Fruit fly (Drosophila melanogaster): ENCODE results near the gene Ddrgk1.

The Ddrgk1 gene

DNA sequence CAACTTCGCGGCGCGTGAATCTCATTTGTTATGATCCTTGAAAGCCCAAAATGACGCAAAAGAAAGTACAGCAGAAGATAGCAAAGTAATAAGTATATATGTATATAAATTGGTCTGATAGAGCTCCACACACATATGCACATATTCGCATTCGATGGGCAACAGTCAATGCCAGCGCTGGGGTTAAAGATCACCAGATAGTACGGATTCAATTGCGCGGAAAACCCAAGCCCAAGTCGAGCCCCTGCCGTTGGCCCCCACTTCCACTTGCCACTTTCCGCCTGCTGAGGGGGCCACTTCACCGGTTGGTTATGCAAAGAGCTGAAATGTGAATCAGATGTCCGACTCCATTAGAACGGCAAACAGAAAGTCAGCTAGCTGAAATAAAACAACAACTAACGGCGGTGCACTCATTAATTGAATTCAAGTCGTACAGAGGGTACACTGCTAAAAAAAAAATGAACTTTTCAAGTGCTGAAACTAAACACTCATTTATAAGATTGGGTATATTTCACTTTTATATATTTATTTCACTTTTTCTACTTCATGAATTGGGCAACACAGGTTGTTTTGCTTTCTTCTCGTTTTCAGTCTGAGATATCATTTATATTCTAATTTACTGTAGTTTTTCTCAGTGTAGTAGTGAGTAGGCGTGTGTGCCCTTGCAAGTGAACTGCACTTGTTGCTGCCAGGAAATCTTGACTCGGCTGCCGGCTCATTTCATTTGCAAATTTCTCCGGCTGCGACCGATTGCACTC lies 19.5 kb upstream of the Ddrgk1 start (continued):
- TF ChIP-seq Dp (GFP tag; optimal IDR thresholded peaks at IDR 0.05), result no peak
- TF ChIP-seq Ptx1 (GFP tag; IDR thresholded peaks at IDR 0.05), result no peak
- no peak for TF ChIP-seq CG4328 (GFP tag; optimal IDR thresholded peaks at IDR 0.05)
- no peak for TF ChIP-seq CG1603 (tag; optimal IDR thresholded peaks at IDR 0.05)
- TF ChIP-seq Ssrp (tag; optimal IDR thresholded peaks at IDR 0.05), result peak; percentile 5
- peak; percentile 7; the same call in 1 of the 2 replicates for TF ChIP-seq esg (GFP tag; conservative IDR thresholded peaks at IDR 0.05)
- TF ChIP-seq ase (GFP tag; IDR thresholded peaks at IDR 0.05), result no peak
- TF ChIP-seq CG18476 (GFP tag; optimal IDR thresholded peaks at IDR 0.05), result no peak
- TF ChIP-seq nom (GFP tag; optimal IDR thresholded peaks at IDR 0.05), result peak; percentile 3
- 0 out of 3 replicates have a peak, but pooled peaks have one; percentile 56 for TF ChIP-seq ci (GFP tag; IDR thresholded peaks at IDR 0.05)
- no peak for TF ChIP-seq Mrtf (GFP tag; IDR thresholded peaks at IDR 0.05)
- TF ChIP-seq dati (GFP tag; IDR thresholded peaks at IDR 0.05), result no peak
- no peak for TF ChIP-seq CG13894 (tag; optimal IDR thresholded peaks at IDR 0.05)
- no peak for TF ChIP-seq hb (GFP tag; IDR thresholded peaks at IDR 0.05; ENCODE audit: partially characterized antibody)
- no peak for TF ChIP-seq CG16813 (GFP tag; IDR thresholded peaks at IDR 0.05; ENCODE audit: partially characterized antibody)
- TF ChIP-seq prd (optimal IDR thresholded peaks at IDR 0.05), result no peak
- peak; percentile 56 for TF ChIP-seq prd (GFP tag; IDR thresholded peaks at IDR 0.05)
- no peak for TF ChIP-seq CG10543 (GFP tag; optimal IDR thresholded peaks at IDR 0.05)
- TF ChIP-seq gro (GFP tag; optimal IDR thresholded peaks at IDR 0.05), result no peak
- TF ChIP-seq Dip3 (GFP tag; optimal IDR thresholded peaks at IDR 0.05), result no peak
- no peak for TF ChIP-seq Tbp (GFP tag; optimal IDR thresholded peaks at IDR 0.05)
- no peak for TF ChIP-seq CG14710 (tag; optimal IDR thresholded peaks at IDR 0.05)
- 0 out of 3 replicates have a peak, but pooled peaks have one; percentile 12 for TF ChIP-seq H15 (GFP tag; IDR thresholded peaks at IDR 0.05)
- no peak for TF ChIP-seq Side (GFP tag; optimal IDR thresholded peaks at IDR 0.05)
- TF ChIP-seq CG6654 (GFP tag; optimal IDR thresholded peaks at IDR 0.05), result no peak
- no peak for TF ChIP-seq ken (GFP tag; IDR thresholded peaks at IDR 0.05)
- no peak for TF ChIP-seq CG31388 (GFP tag; optimal IDR thresholded peaks at IDR 0.05)
- TF ChIP-seq zen (tag; optimal IDR thresholded peaks at IDR 0.05), result peak; percentile 13
- TF ChIP-seq dysf (GFP tag; IDR thresholded peaks at IDR 0.05), result peak; percentile 56
- no peak for TF ChIP-seq pnt (GFP tag; optimal IDR thresholded peaks at IDR 0.05)
- no peak for TF ChIP-seq CG17568 (GFP tag; optimal IDR thresholded peaks at IDR 0.05)
- peak; percentile 8 for TF ChIP-seq CG18262 (tag; optimal IDR thresholded peaks at IDR 0.05)
- no peak for TF ChIP-seq disco-r (GFP tag; optimal IDR thresholded peaks at IDR 0.05)
- no peak for TF ChIP-seq cwo (GFP tag; optimal IDR thresholded peaks at IDR 0.05)
- no peak for TF ChIP-seq wek (GFP tag; optimal IDR thresholded peaks at IDR 0.05)
- no peak for TF ChIP-seq CG17829 (tag; optimal IDR thresholded peaks at IDR 0.05)
- no peak for TF ChIP-seq CG17802 (tag; optimal IDR thresholded peaks at IDR 0.05)
- no peak for TF ChIP-seq CG16863 (GFP tag; optimal IDR thresholded peaks at IDR 0.05)
- TF ChIP-seq cas (GFP tag; IDR thresholded peaks at IDR 0.05), result no peak
- no peak for TF ChIP-seq CG18764 (GFP tag; optimal IDR thresholded peaks at IDR 0.05)
- TF ChIP-seq CG31441 (GFP tag; IDR thresholded peaks at IDR 0.05), result 0 out of 2 replicates have a peak, but pooled peaks have one; percentile 35
- no peak for TF ChIP-seq CG1832 (GFP tag; optimal IDR thresholded peaks at IDR 0.05)
- no peak for TF ChIP-seq CG6683 (GFP tag; optimal IDR thresholded peaks at IDR 0.05)
- TF ChIP-seq CG33557 (GFP tag; optimal IDR thresholded peaks at IDR 0.05), result no peak
- no peak for TF ChIP-seq hkb (optimal IDR thresholded peaks at IDR 0.05)
- no peak for TF ChIP-seq hkb (GFP tag; IDR thresholded peaks at IDR 0.05)
- no peak for TF ChIP-seq CG14441 (GFP tag; IDR thresholded peaks at IDR 0.05)
- peak; percentile 24 for TF ChIP-seq CG11504 (tag; optimal IDR thresholded peaks at IDR 0.05)
- TF ChIP-seq vfl (GFP tag; optimal IDR thresholded peaks at IDR 0.05), result no peak
- TF ChIP-seq chn (GFP tag; optimal IDR thresholded peaks at IDR 0.05), result no peak
